Worm (Caenorhabditis elegans) whole organism, L4 larva: Measurements from ENCODE around the gene nifk-1.

ENCODE experiments used
- D1046.2 ChIP-seq: fragments of 200-800 bp; sonication (Bioruptor generic); IDR thresholded peaks from 2 replicates; pipeline ENCODE4 v1.3.6; 2022; ENCODE audit warnings: missing genetic modification characterization, missing compliant biosample characterization
- F26F4.8 ChIP-seq: fragments of 200-800 bp; sonication (Bioruptor generic); conservative IDR thresholded peaks from 2 replicates; pipeline ENCODE4 v1.3.6; 2022; ENCODE audit warnings: missing genetic modification characterization, missing compliant biosample characterization
- F37D6.2 ChIP-seq: sonication (generic microtip); optimal IDR thresholded peaks from 2 replicates; lab custom pipeline; 2016; ENCODE audit warnings: mild to moderate bottlenecking, missing genetic modification characterization, missing compliant biosample characterization
- F44E2.7 ChIP-seq: fragments of 200-800 bp; sonication (Bioruptor generic); IDR thresholded peaks from 2 replicates; pipeline ENCODE4 v2.1.2; 2022; ENCODE audit warnings: missing genetic modification characterization, missing compliant biosample characterization
- F49E8.2 ChIP-seq: sonication (generic microtip); optimal IDR thresholded peaks from 2 replicates; lab custom pipeline; 2016; ENCODE audit warnings: missing compliant biosample characterization, mild to moderate bottlenecking, missing genetic modification characterization, borderline replicate concordance
- T26A8.4 ChIP-seq: fragments of 200-800 bp; sonication (Bioruptor generic); IDR thresholded peaks from 2 replicates; pipeline ENCODE4 v1.3.6; 2022; ENCODE audit warnings: missing genetic modification characterization, missing compliant biosample characterization
- Y105C5A.15 ChIP-seq: fragments of 200-800 bp; sonication (Bioruptor generic); IDR thresholded peaks from 2 replicates; pipeline ENCODE4 v1.3.6; 2022; ENCODE audit warnings: missing genetic modification characterization, missing compliant biosample characterization
- Y75B8A.6 ChIP-seq: fragments of 200-800 bp; sonication (Bioruptor generic); IDR thresholded peaks from 2 replicates; pipeline ENCODE4 v1.3.6; 2022; ENCODE audit warnings: missing genetic modification reagents, missing genetic modification characterization, missing compliant biosample characterization
- ZK337.2 ChIP-seq: fragments of 200-800 bp; sonication (Bioruptor generic); IDR thresholded peaks from 2 replicates; pipeline ENCODE4 v1.3.6; 2022; ENCODE audit warnings: missing genetic modification reagents, missing genetic modification characterization, missing compliant biosample characterization
- aha-1 ChIP-seq: fragments of 150-350 bp; peaks from one replicate; lab custom pipeline; 2014; ENCODE audit warnings: missing biosample characterization, missing genetic modification characterization
- attf-4 ChIP-seq: sonication (generic microtip); optimal IDR thresholded peaks from 3 replicates; lab custom pipeline; 2017; ENCODE audit warnings: missing biosample characterization, missing genetic modification characterization
- ceh-28 ChIP-seq: fragments of 150-350 bp; optimal IDR thresholded peaks from 2 replicates; lab custom pipeline; 2014; ENCODE audit warnings: missing biosample characterization, missing genetic modification reagents, missing genetic modification characterization
- ceh-32 ChIP-seq: sonication (generic microtip); optimal IDR thresholded peaks from 2 replicates; lab custom pipeline; 2016; ENCODE audit warnings: mild to moderate bottlenecking, missing genetic modification characterization, missing compliant biosample characterization; ENCODE audit not compliant: poor library complexity
- ceh-62 ChIP-seq: sonication (generic microtip); optimal IDR thresholded peaks from 2 replicates; lab custom pipeline; 2017; ENCODE audit warnings: missing biosample characterization, missing genetic modification characterization
- daf-16 ChIP-seq, 3 experiments: sonication (generic microtip); optimal IDR thresholded peaks; 2 replicates each; lab custom pipeline; 2016 to 2017; ENCODE audit warnings: missing genetic modification characterization in 3 of 3, missing genetic modification reagents in 3 of 3, mild to moderate bottlenecking in 2 of 3, missing compliant biosample characterization in 2 of 3, missing biosample characterization in 1 of 3, moderate library complexity in 1 of 3
- daf-19 ChIP-seq: fragments of 200-800 bp; sonication (Bioruptor generic); conservative IDR thresholded peaks from 2 replicates; pipeline ENCODE4 v1.3.6; 2022; ENCODE audit warnings: missing genetic modification characterization, missing compliant biosample characterization
- dmd-6 ChIP-seq: fragments of 200-800 bp; sonication (Bioruptor generic); IDR thresholded peaks from 2 replicates; pipeline ENCODE4 v1.3.6; 2022; ENCODE audit warnings: missing genetic modification reagents, missing genetic modification characterization, missing compliant biosample characterization
- dmd-8 ChIP-seq: fragments of 200-800 bp; sonication (Bioruptor generic); IDR thresholded peaks from 2 replicates; pipeline ENCODE4 v1.3.6; 2022; ENCODE audit warnings: missing genetic modification characterization, missing compliant biosample characterization
- duxl-1 ChIP-seq: sonication (generic microtip); optimal IDR thresholded peaks from 2 replicates; lab custom pipeline; 2016; ENCODE audit warnings: mild to moderate bottlenecking, missing genetic modification characterization, moderate library complexity, missing compliant biosample characterization; ENCODE audit not compliant: poor library complexity
- dve-1 ChIP-seq: sonication (generic microtip); optimal IDR thresholded peaks from 2 replicates; lab custom pipeline; 2017; ENCODE audit warnings: antibody characterized with exemption, mild to moderate bottlenecking, missing genetic modification characterization, missing compliant biosample characterization; ENCODE audit not compliant: insufficient read depth
- fkh-10 ChIP-seq: fragments of 150-350 bp; optimal IDR thresholded peaks from 2 replicates; lab custom pipeline; 2014; ENCODE audit warnings: missing biosample characterization, missing genetic modification reagents, missing genetic modification characterization
- gei-8 ChIP-seq: fragments of 200-800 bp; sonication (Bioruptor generic); optimal IDR thresholded peaks from 2 replicates; lab custom pipeline; 2018; ENCODE audit warnings: mild to moderate bottlenecking, missing genetic modification characterization, missing compliant biosample characterization
- hif-1 ChIP-seq, 2 experiments: sonication (generic microtip); optimal IDR thresholded peaks; 2 replicates each; lab custom pipeline; 2016 to 2017; ENCODE audit warnings: missing compliant biosample characterization in 2 of 2, missing genetic modification characterization in 2 of 2, missing genetic modification reagents in 2 of 2, missing genotype in 2 of 2, mild to moderate bottlenecking in 1 of 2
- lin-1 ChIP-seq: fragments of 200-800 bp; sonication (Bioruptor generic); IDR thresholded peaks from 2 replicates; pipeline ENCODE4 v1.3.6; 2022; ENCODE audit warnings: missing genetic modification reagents, missing genetic modification characterization, missing compliant biosample characterization
- lin-38 ChIP-seq: fragments of 200-800 bp; sonication (Bioruptor generic); IDR thresholded peaks from 2 replicates; pipeline ENCODE4 v1.3.6; 2022; ENCODE audit warnings: missing genetic modification reagents, missing genetic modification characterization, missing compliant biosample characterization
- lin-39 ChIP-seq: fragments of 150-350 bp; optimal IDR thresholded peaks from 2 replicates; lab custom pipeline; 2014; ENCODE audit warnings: missing biosample characterization, missing genetic modification reagents, missing genetic modification characterization
- lir-3 ChIP-seq: sonication (generic microtip); optimal IDR thresholded peaks from 2 replicates; lab custom pipeline; 2016; ENCODE audit warnings: mild to moderate bottlenecking, missing genetic modification characterization, missing compliant biosample characterization
- madf-5 ChIP-seq, 2 experiments: fragments of 200-800 bp; sonication (Bioruptor generic); IDR thresholded peaks; 2 replicates each; pipeline ENCODE4 v1.3.6; 2022; ENCODE audit warnings: missing compliant biosample characterization in 2 of 2, missing genetic modification characterization in 2 of 2
- madf-9 ChIP-seq: fragments of 200-800 bp; sonication (Bioruptor generic); conservative IDR thresholded peaks from 2 replicates; pipeline ENCODE4 v1.3.6; 2022; ENCODE audit warnings: missing genetic modification reagents, missing genetic modification characterization, missing compliant biosample characterization
- nhr-102 ChIP-seq: sonication (generic microtip); optimal IDR thresholded peaks from 2 replicates; lab custom pipeline; 2016; ENCODE audit warnings: mild to moderate bottlenecking, missing genetic modification characterization, moderate library complexity, missing compliant biosample characterization
- nhr-237 ChIP-seq: sonication (generic microtip); optimal IDR thresholded peaks from 2 replicates; lab custom pipeline; 2017; ENCODE audit warnings: missing biosample characterization, missing genetic modification characterization
- nhr-25 ChIP-seq: sonication (generic microtip); optimal IDR thresholded peaks from 2 replicates; lab custom pipeline; 2017; ENCODE audit warnings: missing genetic modification characterization, mild to moderate bottlenecking, missing compliant biosample characterization, antibody characterized with exemption, moderate library complexity, borderline replicate concordance; ENCODE audit not compliant: insufficient read depth
- nhr-28 ChIP-seq: fragments of 150-350 bp; optimal IDR thresholded peaks from 2 replicates; lab custom pipeline; 2014; ENCODE audit warnings: missing biosample characterization, missing genetic modification characterization
- nhr-41 ChIP-seq: fragments of 200-800 bp; sonication (Bioruptor generic); IDR thresholded peaks from 2 replicates; pipeline ENCODE4 v1.3.6; 2022; ENCODE audit warnings: missing genetic modification reagents, missing genetic modification characterization, missing compliant biosample characterization
- nhr-42 ChIP-seq: fragments of 200-800 bp; sonication (Bioruptor generic); IDR thresholded peaks from 2 replicates; pipeline ENCODE4 v1.3.6; 2022; ENCODE audit warnings: missing genetic modification characterization, missing compliant biosample characterization
- nhr-76 ChIP-seq: fragments of 150-350 bp; optimal IDR thresholded peaks from 2 replicates; lab custom pipeline; 2014; ENCODE audit warnings: missing biosample characterization, missing genetic modification characterization
- php-3 ChIP-seq: fragments of 200-800 bp; sonication (Bioruptor generic); IDR thresholded peaks from 2 replicates; pipeline ENCODE4 v1.3.6; 2022; ENCODE audit warnings: missing genetic modification reagents, missing genetic modification characterization, missing compliant biosample characterization
- saeg-2 ChIP-seq: fragments of 200-800 bp; sonication (Bioruptor generic); IDR thresholded peaks from 2 replicates; pipeline ENCODE4 v1.3.6; 2022; ENCODE audit warnings: missing genetic modification reagents, missing genetic modification characterization, missing compliant biosample characterization
- skn-1 ChIP-seq: fragments of 150-350 bp; optimal IDR thresholded peaks from 2 replicates; lab custom pipeline; 2014; ENCODE audit warnings: missing biosample characterization, missing genetic modification characterization
- snpc-1.2 ChIP-seq: fragments of 200-800 bp; sonication (Bioruptor generic); IDR thresholded peaks from 2 replicates; pipeline ENCODE4 v1.3.6; 2022; ENCODE audit warnings: missing genetic modification reagents, missing genetic modification characterization, missing compliant biosample characterization
- snpc-4 ChIP-seq: fragments of 150-350 bp; optimal IDR thresholded peaks from 2 replicates; lab custom pipeline; 2014; ENCODE audit warnings: missing biosample characterization, missing genetic modification characterization
- spr-3 ChIP-seq: fragments of 200-800 bp; sonication (Bioruptor generic); optimal IDR thresholded peaks from 2 replicates; lab custom pipeline; 2018; ENCODE audit warnings: mild to moderate bottlenecking, missing genetic modification characterization, missing compliant biosample characterization
- unc-62 ChIP-seq, 3 experiments: fragments of 150-350 bp in 1 of 3; sonication (generic microtip); optimal IDR thresholded peaks in 2 of 3; peaks in 1 of 3; 1 replicate in 1 of 3; 2 replicates in 2 of 3; lab custom pipeline; 2014 to 2017; ENCODE audit warnings: missing biosample characterization in 3 of 3, missing genetic modification characterization in 3 of 3, missing genetic modification reagents in 3 of 3, missing genotype in 1 of 3
- vab-7 ChIP-seq: fragments of 200-800 bp; sonication (Bioruptor generic); IDR thresholded peaks from 2 replicates; pipeline ENCODE4 v1.3.6; 2022; ENCODE audit warnings: missing genetic modification reagents, missing genetic modification characterization, missing compliant biosample characterization
- zip-11 ChIP-seq: fragments of 200-800 bp; sonication (Bioruptor generic); IDR thresholded peaks from 2 replicates; pipeline ENCODE4 v1.3.6; 2022; ENCODE audit warnings: missing genetic modification characterization, missing compliant biosample characterization
- zip-2 ChIP-seq: fragments of 150-350 bp; optimal IDR thresholded peaks from 2 replicates; lab custom pipeline; 2014; ENCODE audit warnings: missing biosample characterization, missing genetic modification characterization

The nifk-1 gene

ce11 chrIII:4649811-4650544 lies 43.1 kb downstream of the nifk-1 start, which contains the start of gene ppm-2 (continued):
- no peak for TF ChIP-seq snpc-4
- no peak for TF ChIP-seq Y105C5A.15 (GFP tag; lab: Robert Waterston, UW)
- TF ChIP-seq nhr-42 (GFP tag; lab: Robert Waterston, UW) = no peak
- TF ChIP-seq ceh-32 (tag; lab: Kevin White, UChicago) = no peak
- no peak for TF ChIP-seq ceh-28 (tag; lab: Kevin White, UChicago)
- TF ChIP-seq nhr-76 (tag; lab: Kevin White, UChicago) = no peak
- TF ChIP-seq F49E8.2 (tag; lab: Kevin White, UChicago) = no peak
- TF ChIP-seq madf-5 (GFP tag; IDR thresholded peaks at IDR 0.05; lab: Robert Waterston, UW) = no peak
- TF ChIP-seq T26A8.4 (GFP tag; lab: Robert Waterston, UW) = no peak
- no peak for TF ChIP-seq fkh-10 (GFP tag; lab: Kevin White, UChicago)
- TF ChIP-seq saeg-2 = no peak
- no peak for TF ChIP-seq spr-3 (GFP tag; lab: Kevin White, UChicago)
- TF ChIP-seq ceh-62 (tag; lab: Kevin White, UChicago) = no peak
- TF ChIP-seq duxl-1 (tag; lab: Kevin White, UChicago) = no peak

DNA sequence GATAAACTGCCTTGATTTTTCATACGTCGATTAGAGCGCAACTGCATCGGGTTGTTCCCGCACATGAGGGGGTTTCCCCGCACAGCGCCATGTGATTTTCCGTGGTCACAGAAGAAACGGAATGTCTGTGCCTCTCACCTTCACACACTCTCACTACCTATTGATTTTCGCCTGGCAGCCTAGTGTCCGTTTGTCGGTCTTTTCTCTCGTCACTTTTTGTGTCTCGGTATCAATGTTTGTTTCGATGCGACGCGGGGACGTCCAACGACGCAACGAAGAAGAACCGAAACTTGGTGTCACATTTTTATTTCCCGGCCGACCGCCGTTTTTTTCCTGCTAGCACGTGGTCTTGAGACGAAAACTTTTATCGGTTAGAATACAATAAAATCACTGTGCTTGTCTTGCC lies 43.7 kb downstream of the nifk-1 start:
- TF ChIP-seq zip-2 (tag; lab: Kevin White, UChicago) (peak; percentile 44), F37D6.2 (tag; lab: Kevin White, UChicago) (peak; percentile 77), skn-1 (tag; lab: Kevin White, UChicago) (no peak), Y75B8A.6 (GFP tag; lab: Robert Waterston, UW) (no peak), nhr-28 (tag; lab: Kevin White, UChicago) (peak; percentile 97), attf-4 (tag; lab: Kevin White, UChicago) (no peak), D1046.2 (GFP tag; lab: Robert Waterston, UW) (no peak), lin-38 (peak; percentile 90), ceh-32 (tag; lab: Kevin White, UChicago) (no peak), lin-39 (tag; lab: Kevin White, UChicago) (no peak), daf-16 (GFP tag; optimal IDR thresholded peaks at IDR 0.05; lab: Kevin White, UChicago) (peak; percentile 54 to 75), daf-16 (tag; optimal IDR thresholded peaks at IDR 0.05; lab: Kevin White, UChicago) (peak; percentile 77), F26F4.8 (GFP tag; lab: Robert Waterston, UW) (no peak), ZK337.2 (GFP tag; lab: Robert Waterston, UW) (0 out of 2 replicates have a peak, but pooled peaks have one; percentile 25), dve-1 (tag; lab: Kevin White, UChicago) (peak; percentile 96), php-3 (GFP tag; lab: Robert Waterston, UW) (peak; percentile 61; the same call in 1 of the 2 replicates), vab-7 (GFP tag; lab: Robert Waterston, UW) (peak; percentile 39), unc-62 (GFP tag; optimal IDR thresholded peaks at IDR 0.05 in 1 of 2; lab: Kevin White, UChicago) (peak in 1 of 2 experiments; percentile 99), unc-62 (tag; optimal IDR thresholded peaks at IDR 0.05; lab: Kevin White, UChicago) (no peak), dmd-8 (GFP tag; lab: Robert Waterston, UW) (no peak), nhr-41 (GFP tag; lab: Robert Waterston, UW) (0 out of 2 replicates have a peak, but pooled peaks have one; percentile 71), snpc-1.2 (GFP tag; lab: Robert Waterston, UW) (no peak), lin-1 (GFP tag; lab: Robert Waterston, UW) (peak; percentile 88), zip-11 (GFP tag; lab: Robert Waterston, UW) (no peak), F44E2.7 (no peak), nhr-25 (tag; lab: Kevin White, UChicago) (peak; percentile 77), daf-19 (GFP tag; lab: Robert Waterston, UW) (0 out of 2 replicates have a peak, but pooled peaks have one; percentile 39), nhr-237 (tag; lab: Kevin White, UChicago) (peak; percentile 2), lir-3 (tag; lab: Kevin White, UChicago) (peak; percentile 33), madf-9 (GFP tag; lab: Robert Waterston, UW) (peak; percentile 87), aha-1 (tag; lab: Kevin White, UChicago) (peak; percentile 99), saeg-2 (peak; percentile 81), nhr-102 (tag; lab: Kevin White, UChicago) (peak; percentile 93), gei-8 (GFP tag; lab: Kevin White, UChicago) (peak; percentile 82), dmd-6 (peak; percentile 99), snpc-4 (no peak), hif-1 (tag; optimal IDR thresholded peaks at IDR 0.05; lab: Kevin White, UChicago) (peak; percentile 81 to 98)
